Fruit fly (Drosophila melanogaster): ENCODE results near the gene CG13931.

DNA sequence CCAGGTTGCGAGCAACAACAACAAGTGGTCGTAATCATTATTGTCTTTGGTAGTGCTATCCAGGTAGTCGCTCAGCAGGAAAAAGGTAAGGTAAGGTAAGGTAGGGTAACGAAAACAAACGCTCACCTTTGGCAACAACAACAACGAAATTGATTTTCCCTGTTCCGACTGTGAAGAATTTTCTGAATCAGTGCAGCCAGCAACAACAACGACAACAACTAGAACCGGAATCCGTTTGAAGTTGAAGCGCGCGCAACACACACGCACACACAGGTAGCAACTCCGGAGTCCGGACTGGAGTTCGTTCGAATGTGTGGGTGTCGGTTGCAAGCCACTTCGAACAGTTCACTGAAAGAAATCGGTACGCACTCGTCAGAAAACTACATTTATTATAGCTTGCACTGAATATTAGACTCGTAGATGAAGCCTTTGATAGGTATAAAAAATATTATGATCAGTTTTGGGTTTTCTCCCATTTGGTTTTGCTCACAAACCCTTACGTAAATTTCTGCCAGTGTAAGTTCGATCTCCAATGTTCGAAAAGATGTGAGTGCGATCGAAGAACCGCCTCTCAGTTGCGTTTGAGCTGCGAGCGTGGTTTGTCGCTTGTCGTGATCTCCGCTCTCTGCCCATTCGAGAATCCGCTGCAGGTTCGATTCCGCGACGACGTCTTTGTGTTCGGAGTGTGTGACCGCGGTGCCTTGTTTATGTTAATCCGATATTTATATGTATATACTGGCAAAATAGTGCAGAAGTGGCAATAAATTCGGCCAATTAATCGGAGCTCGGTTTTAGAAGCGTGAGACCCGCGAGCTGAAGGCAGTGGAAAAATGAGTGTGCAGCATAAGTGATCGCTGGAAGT, 44.4 kb upstream of the CG13931 start, which contains the start of gene CG13921:
- TF ChIP-seq Hr96 (GFP tag; optimal IDR thresholded peaks at IDR 0.05), result peak; percentile 78
- peak; percentile 98 for TF ChIP-seq bab1 (GFP tag; optimal IDR thresholded peaks at IDR 0.05)
- peak; percentile 84 for TF ChIP-seq CG14711 (tag; optimal IDR thresholded peaks at IDR 0.05)
- no peak for TF ChIP-seq cic (GFP tag; optimal IDR thresholded peaks at IDR 0.05)
- peak; percentile 60 for TF ChIP-seq CG12768 (GFP tag; optimal IDR thresholded peaks at IDR 0.05)
- peak; percentile 81 for TF ChIP-seq tj (GFP tag; optimal IDR thresholded peaks at IDR 0.05)
- peak; percentile 67 for TF ChIP-seq CG33017 (tag; optimal IDR thresholded peaks at IDR 0.05)
- TF ChIP-seq CG11617 (GFP tag; optimal IDR thresholded peaks at IDR 0.05), result peak; percentile 76
- TF ChIP-seq Crg-1 (GFP tag; optimal IDR thresholded peaks at IDR 0.05), result peak; percentile 83
- TF ChIP-seq kay (GFP tag; ENCODE audit: borderline replicate concordance), result no peak
- peak; percentile 84 for TF ChIP-seq CG1620 (GFP tag; optimal IDR thresholded peaks at IDR 0.05)
- TF ChIP-seq cnc (optimal IDR thresholded peaks at IDR 0.05), result no peak
- TF ChIP-seq CG5204 (GFP tag; optimal IDR thresholded peaks at IDR 0.05), result peak; percentile 66

Data from whole organism, adult.